Fruit fly (Drosophila melanogaster) whole organism, prepupa: ENCODE data around the gene CG42752.

ENCODE experiments used
- CG11902 ChIP-seq: fragments of 200-800 bp; sonication (Bioruptor generic); optimal IDR thresholded peaks from 3 replicates; lab custom pipeline; 2016; ENCODE audit warnings: missing biosample characterization, missing genetic modification characterization
- CG15336 ChIP-seq: fragments of 200-800 bp; sonication (Bioruptor generic); IDR thresholded peaks from 2 replicates; pipeline ENCODE4 v1.3.6; 2022; ENCODE audit warnings: missing biosample characterization, missing genetic modification characterization
- CG16779 ChIP-seq: fragments of 200-800 bp; sonication (Bioruptor generic); optimal IDR thresholded peaks from 3 replicates; lab custom pipeline; 2017; ENCODE audit warnings: missing biosample characterization, mild to moderate bottlenecking, missing genetic modification characterization
- CG3919 ChIP-seq: fragments of 200-800 bp; sonication (Bioruptor generic); optimal IDR thresholded peaks from 3 replicates; lab custom pipeline; 2016; ENCODE audit warnings: missing biosample characterization, missing genetic modification characterization
- CG6854 ChIP-seq: fragments of 200-800 bp; sonication (Bioruptor generic); optimal IDR thresholded peaks from 2 replicates; lab custom pipeline; 2017; ENCODE audit warnings: missing biosample characterization, mild to moderate bottlenecking, missing genetic modification characterization
- CG7368 ChIP-seq: fragments of 200-800 bp; sonication (Bioruptor generic); optimal IDR thresholded peaks from 3 replicates; lab custom pipeline; 2016; ENCODE audit warnings: missing biosample characterization, missing genetic modification characterization
- CG8119 ChIP-seq: fragments of 200-800 bp; sonication (Bioruptor generic); IDR thresholded peaks from 3 replicates; pipeline ENCODE4 v1.3.6; 2022; ENCODE audit warnings: missing biosample characterization, missing genetic modification characterization
- CG8319 ChIP-seq: fragments of 200-800 bp; sonication (Bioruptor generic); optimal IDR thresholded peaks from 3 replicates; lab custom pipeline; 2016; ENCODE audit warnings: missing biosample characterization, missing genetic modification characterization
- CG9139 ChIP-seq: fragments of 200-800 bp; sonication (Bioruptor generic); optimal IDR thresholded peaks from 3 replicates; lab custom pipeline; 2017; ENCODE audit warnings: missing biosample characterization, mild to moderate bottlenecking, missing genetic modification characterization
- Hr38 ChIP-seq: sonication (Bioruptor generic); optimal IDR thresholded peaks from 2 replicates; lab custom pipeline; 2016; ENCODE audit warnings: missing biosample characterization, missing genetic modification characterization
- Hr4 ChIP-seq: fragments of 200-800 bp; sonication (Bioruptor generic); optimal IDR thresholded peaks from 3 replicates; lab custom pipeline; 2016; ENCODE audit warnings: missing biosample characterization, missing genetic modification characterization
- Met ChIP-seq: fragments of 200-800 bp; sonication (Bioruptor generic); optimal IDR thresholded peaks from 3 replicates; lab custom pipeline; 2016; ENCODE audit warnings: missing biosample characterization, missing genetic modification characterization
- Sox102F ChIP-seq: fragments of 200-800 bp; sonication (Bioruptor generic); optimal IDR thresholded peaks from 2 replicates; lab custom pipeline; 2016; ENCODE audit warnings: missing biosample characterization, mild to moderate bottlenecking, missing genetic modification characterization
- Sox14 ChIP-seq: fragments of 200-800 bp; sonication (Bioruptor generic); optimal IDR thresholded peaks from 3 replicates; lab custom pipeline; 2016; ENCODE audit warnings: missing biosample characterization, missing genetic modification characterization
- esn ChIP-seq: fragments of 200-800 bp; sonication (Bioruptor generic); optimal IDR thresholded peaks from 2 replicates; lab custom pipeline; 2016; ENCODE audit warnings: missing biosample characterization, mild to moderate bottlenecking, missing genetic modification characterization, moderate library complexity
- fd59A ChIP-seq: fragments of 200-800 bp; sonication (Bioruptor generic); optimal IDR thresholded peaks from 2 replicates; lab custom pipeline; 2017; ENCODE audit warnings: missing biosample characterization, mild to moderate bottlenecking, missing genetic modification characterization, missing genetic modification reagents
- lz ChIP-seq: fragments of 200-800 bp; sonication (Bioruptor generic); optimal IDR thresholded peaks from 3 replicates; lab custom pipeline; 2016; ENCODE audit warnings: missing biosample characterization, missing genetic modification characterization
- spab ChIP-seq: fragments of 200-800 bp; sonication (Bioruptor generic); optimal IDR thresholded peaks from 2 replicates; lab custom pipeline; 2017; ENCODE audit warnings: missing biosample characterization, mild to moderate bottlenecking, missing genetic modification characterization, missing genetic modification reagents
- ss ChIP-seq, 2 experiments: fragments of 200-800 bp; sonication (Bioruptor generic); optimal IDR thresholded peaks; 2 replicates in 1 of 2; 3 replicates in 1 of 2; lab custom pipeline; 2017 to 2018; ENCODE audit warnings: mild to moderate bottlenecking in 2 of 2, missing biosample characterization in 2 of 2, missing genetic modification characterization in 2 of 2, moderate library complexity in 1 of 2
- vri ChIP-seq: fragments of 200-800 bp; sonication (Bioruptor generic); optimal IDR thresholded peaks from 3 replicates; lab custom pipeline; 2016; ENCODE audit warnings: missing biosample characterization, mild to moderate bottlenecking, missing genetic modification characterization

CG42752 gene

dm6 chr2L:18693877-18694723, 45.8 kb downstream of the CG42752 start (continued):
- TF ChIP-seq CG7368 (GFP tag; lab: Kevin White, UChicago), result no peak
- peak; percentile 51 for TF ChIP-seq lz (GFP tag; lab: Kevin White, UChicago)
- TF ChIP-seq CG6854 (GFP tag; lab: Kevin White, UChicago), result peak; percentile 31
- TF ChIP-seq Hr38 (GFP tag; lab: Kevin White, UChicago), result no peak
- TF ChIP-seq Sox102F (GFP tag; lab: Kevin White, UChicago), result peak; percentile 70
- TF ChIP-seq CG15336 (GFP tag; lab: Robert Waterston, UW), result peak; percentile 56; the same call in 1 of the 2 replicates
- TF ChIP-seq spab (GFP tag; lab: Kevin White, UChicago), result no peak
- TF ChIP-seq CG3919 (GFP tag; lab: Kevin White, UChicago), result peak; percentile 58
- peak; percentile 41 for TF ChIP-seq Met (GFP tag; lab: Kevin White, UChicago)
- no peak for TF ChIP-seq Hr4
- TF ChIP-seq CG16779 (tag; lab: Kevin White, UChicago), result no peak
- no peak for TF ChIP-seq ss (GFP tag; optimal IDR thresholded peaks at IDR 0.05; lab: Kevin White, UChicago)
- TF ChIP-seq CG11902 (GFP tag; lab: Kevin White, UChicago), result no peak
- peak; percentile 36; the same call in 1 of the 3 replicates for TF ChIP-seq CG8119
- TF ChIP-seq fd59A (GFP tag; lab: Kevin White, UChicago), result no peak
- TF ChIP-seq, all 60 proteins: peak for 32

dm6 chr2L:18689376-18689775, 50.5 kb downstream of the CG42752 start, which contains the start of gene CG10336:
TSS of gene CG10336 (plus strand) at chr2L:18689528.
- TF ChIP-seq esn (peak; percentile 11), CG9139 (GFP tag; lab: Kevin White, UChicago) (no peak), vri (peak; percentile 92), CG8319 (no peak), Sox14 (GFP tag; lab: Kevin White, UChicago) (peak; percentile 97), CG15336 (GFP tag; lab: Robert Waterston, UW) (no peak), fd59A (GFP tag; lab: Kevin White, UChicago) (no peak)
